Fruit fly (Drosophila melanogaster): Measurements from ENCODE around the gene CG4375.

The CG4375 gene

DNA sequence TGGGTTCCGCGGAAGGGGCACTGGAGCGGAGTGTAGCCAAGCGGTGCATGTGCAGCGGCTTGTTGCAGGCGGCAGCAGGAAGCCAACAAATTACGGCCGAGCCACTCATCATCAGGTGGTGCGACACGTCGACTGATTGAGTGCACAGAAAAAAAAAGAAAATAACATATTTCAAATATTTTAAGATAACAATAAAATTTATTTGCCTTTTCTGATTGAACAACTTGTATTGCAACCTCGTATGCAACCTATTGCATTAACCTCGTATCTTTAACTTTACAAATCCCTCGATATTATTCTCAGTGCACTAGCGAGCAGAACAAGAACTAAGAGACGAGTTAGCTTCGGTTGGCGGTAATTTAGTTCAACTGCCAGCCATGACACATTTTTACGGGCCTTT lies 43.6 kb upstream of the CG4375 start (continued):
- TF ChIP-seq Vsx1 (GFP tag; optimal IDR thresholded peaks at IDR 0.05) (no peak), insv (GFP tag; optimal IDR thresholded peaks at IDR 0.05) (no peak), CG1529 (GFP tag; optimal IDR thresholded peaks at IDR 0.05) (no peak), CG2116 (GFP tag; optimal IDR thresholded peaks at IDR 0.05) (no peak), Gug (GFP tag; IDR thresholded peaks at IDR 0.05) (no peak), bbx (GFP tag; IDR thresholded peaks at IDR 0.05; ENCODE audit: partially characterized antibody) (no peak), Hr51 (GFP tag; optimal IDR thresholded peaks at IDR 0.05) (no peak), Oli (tag; optimal IDR thresholded peaks at IDR 0.05) (peak; percentile 16), CG13424 (tag; optimal IDR thresholded peaks at IDR 0.05) (peak; percentile 14), gcm (GFP tag; optimal IDR thresholded peaks at IDR 0.05) (peak; percentile 27), row (GFP tag; IDR thresholded peaks at IDR 0.05) (peak; percentile 37; the same call in 2 of the 3 replicates), danr (GFP tag; IDR thresholded peaks at IDR 0.05) (no peak), slp2 (GFP tag; optimal IDR thresholded peaks at IDR 0.05) (no peak), H15 (GFP tag; IDR thresholded peaks at IDR 0.05) (0 out of 3 replicates have a peak, but pooled peaks have one; percentile 31), esg (GFP tag; conservative IDR thresholded peaks at IDR 0.05) (no peak), Adf1 (GFP tag; IDR thresholded peaks at IDR 0.05) (no peak), crp (GFP tag; optimal IDR thresholded peaks at IDR 0.05) (no peak), dan (GFP tag; IDR thresholded peaks at IDR 0.05) (no peak), CG15514 (GFP tag; optimal IDR thresholded peaks at IDR 0.05) (no peak), CrebB (tag; optimal IDR thresholded peaks at IDR 0.05) (no peak), dpn (GFP tag; optimal IDR thresholded peaks at IDR 0.05) (no peak), bcd (GFP tag; optimal IDR thresholded peaks at IDR 0.05) (no peak), CG12391 (tag; optimal IDR thresholded peaks at IDR 0.05) (peak; percentile 56), Awh (GFP tag; IDR thresholded peaks at IDR 0.05) (0 out of 2 replicates have a peak, but pooled peaks have one; percentile 20), sim (GFP tag; IDR thresholded peaks at IDR 0.05) (no peak), Aef1 (GFP tag; IDR thresholded peaks at IDR 0.05) (no peak), Sox100B (GFP tag; optimal IDR thresholded peaks at IDR 0.05) (no peak), CG6175 (GFP tag; IDR thresholded peaks at IDR 0.05) (no peak), hth (optimal IDR thresholded peaks at IDR 0.05) (no peak), Ssrp (tag; optimal IDR thresholded peaks at IDR 0.05) (peak; percentile 58), sna (GFP tag; IDR thresholded peaks at IDR 0.05; ENCODE audit: partially characterized antibody) (no peak), Nf-YC (tag; optimal IDR thresholded peaks at IDR 0.05) (no peak), fd3F (GFP tag; optimal IDR thresholded peaks at IDR 0.05) (no peak), Antp (GFP tag; optimal IDR thresholded peaks at IDR 0.05) (no peak), CG17912 (GFP tag; optimal IDR thresholded peaks at IDR 0.05) (no peak), CG3065 (GFP tag; optimal IDR thresholded peaks at IDR 0.05) (no peak), CG11695 (GFP tag; IDR thresholded peaks at IDR 0.05) (peak; percentile 47; the same call in 1 of the 3 replicates), org-1 (GFP tag; optimal IDR thresholded peaks at IDR 0.05) (no peak), jumu (GFP tag; optimal IDR thresholded peaks at IDR 0.05) (no peak), CG7928 (GFP tag; optimal IDR thresholded peaks at IDR 0.05) (no peak), CG4360 (GFP tag; IDR thresholded peaks at IDR 0.05) (no peak), H2.0 (GFP tag; IDR thresholded peaks at IDR 0.05) (no peak), Sox102F (GFP tag; optimal IDR thresholded peaks at IDR 0.05) (peak; percentile 41), CG12104 (GFP tag; optimal IDR thresholded peaks at IDR 0.05) (no peak), CG12744 (GFP tag; optimal IDR thresholded peaks at IDR 0.05) (no peak), MTF-1 (GFP tag; optimal IDR thresholded peaks at IDR 0.05; ENCODE audit: borderline replicate concordance) (no peak), Bgb (GFP tag; IDR thresholded peaks at IDR 0.05; ENCODE audit: partially characterized antibody) (no peak), Bteb2 (GFP tag; optimal IDR thresholded peaks at IDR 0.05) (no peak), HLH3B (GFP tag; IDR thresholded peaks at IDR 0.05) (peak; percentile 38; the same call in 1 of the 2 replicates), inv (GFP tag; IDR thresholded peaks at IDR 0.05; ENCODE audit: partially characterized antibody) (no peak), nerfin-2 (GFP tag; IDR thresholded peaks at IDR 0.05; ENCODE audit: partially characterized antibody) (no peak)

Data from whole organism, embryonic.